Fruit fly (Drosophila melanogaster) whole organism, embryonic: ENCODE results near the gene Pis.

Source experiments
- Abd-B ChIP-seq: fragments of 200-800 bp; sonication (Bioruptor generic); optimal IDR thresholded peaks from 2 replicates; lab custom pipeline; 2018; ENCODE audit warnings: missing biosample characterization, mild to moderate bottlenecking, missing genetic modification characterization, moderate library complexity
- Antp ChIP-seq: fragments of 200-800 bp; sonication (Bioruptor generic); optimal IDR thresholded peaks from 3 replicates; lab custom pipeline; 2016; ENCODE audit warnings: missing biosample characterization, missing genetic modification characterization
- Atf6 ChIP-seq: fragments of 200-800 bp; sonication (Bioruptor generic); IDR thresholded peaks from 2 replicates; pipeline ENCODE4 v1.3.6; 2022; ENCODE audit warnings: missing biosample characterization, missing genetic modification characterization
- Bteb2 ChIP-seq: fragments of 200-800 bp; sonication (Bioruptor generic); optimal IDR thresholded peaks from 2 replicates; lab custom pipeline; 2016; ENCODE audit warnings: missing biosample characterization, missing genetic modification characterization
- CG10209 ChIP-seq: fragments of 200-800 bp; sonication (Bioruptor generic); optimal IDR thresholded peaks from 3 replicates; lab custom pipeline; 2017; ENCODE audit warnings: missing biosample characterization, mild to moderate bottlenecking, missing genetic modification characterization, missing genetic modification reagents
- CG10366 ChIP-seq: fragments of 200-800 bp; sonication (Bioruptor generic); IDR thresholded peaks from 2 replicates; pipeline ENCODE4 v1.3.6; 2022; ENCODE audit warnings: missing biosample characterization, missing genetic modification characterization
- CG10462 ChIP-seq: fragments of 200-800 bp; sonication (Bioruptor generic); optimal IDR thresholded peaks from 2 replicates; lab custom pipeline; 2016; ENCODE audit warnings: missing biosample characterization, missing genetic modification characterization
- CG11723 ChIP-seq: fragments of 200-800 bp; sonication (Bioruptor generic); optimal IDR thresholded peaks from 2 replicates; lab custom pipeline; 2017; ENCODE audit warnings: missing biosample characterization, mild to moderate bottlenecking, missing genetic modification characterization
- CG14667 ChIP-seq: fragments of 200-800 bp; sonication (Bioruptor generic); IDR thresholded peaks from 2 replicates; pipeline ENCODE4 v1.3.6; 2022; ENCODE audit warnings: missing biosample characterization, missing genetic modification characterization
- CG15514 ChIP-seq: fragments of 200-800 bp; sonication (Bioruptor generic); optimal IDR thresholded peaks from 3 replicates; lab custom pipeline; 2017; ENCODE audit warnings: missing biosample characterization, missing genetic modification characterization, mild to moderate bottlenecking, moderate library complexity, missing genetic modification reagents
- CG15696 ChIP-seq: fragments of 200-800 bp; sonication (Bioruptor generic); optimal IDR thresholded peaks from 2 replicates; lab custom pipeline; 2019; ENCODE audit warnings: missing biosample characterization, mild to moderate bottlenecking, missing genetic modification characterization, moderate library complexity
- CG17359 ChIP-seq: fragments of 200-800 bp; sonication (Bioruptor generic); optimal IDR thresholded peaks from 3 replicates; lab custom pipeline; 2018; ENCODE audit warnings: missing biosample characterization, mild to moderate bottlenecking, missing genetic modification characterization, moderate library complexity
- CG18262 ChIP-seq: fragments of 200-800 bp; optimal IDR thresholded peaks from 3 replicates; lab custom pipeline; 2019; ENCODE audit warnings: missing biosample characterization, mild to moderate bottlenecking, missing genetic modification characterization, moderate library complexity
- CG30403 ChIP-seq: fragments of 200-800 bp; sonication (Bioruptor generic); optimal IDR thresholded peaks from 3 replicates; lab custom pipeline; 2016; ENCODE audit warnings: missing biosample characterization, missing genetic modification characterization
- CG32532 ChIP-seq: fragments of 200-800 bp; sonication (Bioruptor generic); IDR thresholded peaks from 2 replicates; pipeline ENCODE4 v1.3.6; 2022; ENCODE audit warnings: missing biosample characterization, missing genetic modification characterization
- CG33213 ChIP-seq: fragments of 200-800 bp; sonication (Bioruptor generic); optimal IDR thresholded peaks from 3 replicates; lab custom pipeline; 2016; ENCODE audit warnings: missing biosample characterization, missing genetic modification characterization
- CG4404 ChIP-seq: fragments of 200-800 bp; sonication (Bioruptor generic); IDR thresholded peaks from 2 replicates; pipeline ENCODE4 v1.3.6; 2022; ENCODE audit warnings: missing biosample characterization, missing genetic modification characterization
- CG5180 ChIP-seq: fragments of 200-800 bp; sonication (Bioruptor generic); optimal IDR thresholded peaks from 3 replicates; lab custom pipeline; 2017; ENCODE audit warnings: missing biosample characterization, missing genetic modification characterization, mild to moderate bottlenecking, moderate library complexity, missing genetic modification reagents
- CG7963 ChIP-seq: fragments of 200-800 bp; sonication (Bioruptor generic); IDR thresholded peaks from 3 replicates; pipeline ENCODE4 v1.3.6; 2022; ENCODE audit warnings: missing biosample characterization, missing genetic modification characterization; ENCODE audit not compliant: partially characterized antibody
- CG9609 ChIP-seq: fragments of 200-800 bp; sonication (Bioruptor generic); optimal IDR thresholded peaks from 3 replicates; lab custom pipeline; 2016; ENCODE audit warnings: missing biosample characterization, missing genetic modification characterization
- Camta ChIP-seq: fragments of 200-800 bp; sonication (Bioruptor generic); optimal IDR thresholded peaks from 2 replicates; lab custom pipeline; 2016; ENCODE audit warnings: missing biosample characterization, missing genetic modification characterization
- D19B ChIP-seq: fragments of 200-800 bp; sonication (Bioruptor generic); optimal IDR thresholded peaks from 2 replicates; lab custom pipeline; 2017; ENCODE audit warnings: missing biosample characterization, mild to moderate bottlenecking, missing genetic modification characterization
- Dip2 ChIP-seq: fragments of 200-800 bp; sonication (Bioruptor generic); IDR thresholded peaks from 2 replicates; pipeline ENCODE4 v1.3.6; 2022; ENCODE audit warnings: missing biosample characterization, missing genetic modification characterization
- Dll ChIP-seq: fragments of 200-800 bp; sonication (Bioruptor generic); IDR thresholded peaks from 4 replicates; pipeline ENCODE4 v1.3.6; 2022; ENCODE audit warnings: missing biosample characterization, missing genetic modification characterization; ENCODE audit not compliant: partially characterized antibody
- Dref ChIP-seq: fragments of 200-800 bp; sonication (Bioruptor generic); IDR thresholded peaks from 2 replicates; pipeline ENCODE4 v1.3.6; 2022; ENCODE audit warnings: missing biosample characterization, missing genetic modification characterization
- Drgx ChIP-seq: fragments of 200-800 bp; sonication (Bioruptor generic); IDR thresholded peaks from 2 replicates; pipeline ENCODE4 v1.3.6; 2022; ENCODE audit warnings: missing biosample characterization, missing genetic modification characterization
- E2f2 ChIP-seq: fragments of 200-800 bp; sonication (Bioruptor generic); IDR thresholded peaks from 2 replicates; pipeline ENCODE4 v1.3.6; 2022; ENCODE audit warnings: missing biosample characterization, missing genetic modification characterization
- Hmr ChIP-seq: fragments of 200-800 bp; sonication (Bioruptor generic); optimal IDR thresholded peaks from 3 replicates; lab custom pipeline; 2017; ENCODE audit warnings: mild to moderate bottlenecking, missing biosample characterization, missing genetic modification reagents, missing genetic modification characterization
- NC2α ChIP-seq: fragments of 200-800 bp; sonication (Bioruptor generic); optimal IDR thresholded peaks from 2 replicates; lab custom pipeline; 2016; ENCODE audit warnings: missing biosample characterization, missing genetic modification characterization
- Optix ChIP-seq: fragments of 200-800 bp; sonication (Bioruptor generic); IDR thresholded peaks from 3 replicates; pipeline ENCODE4 v1.3.6; 2022; ENCODE audit warnings: missing biosample characterization, missing genetic modification characterization
- Poxn ChIP-seq: fragments of 200-800 bp; sonication (Bioruptor generic); IDR thresholded peaks from 2 replicates; pipeline ENCODE4 v1.3.6; 2022; ENCODE audit warnings: missing biosample characterization, missing genetic modification characterization
- Ptx1 ChIP-seq: fragments of 200-800 bp; sonication (Bioruptor generic); IDR thresholded peaks from 2 replicates; pipeline ENCODE4 v1.3.6; 2022; ENCODE audit warnings: missing biosample characterization, missing genetic modification characterization
- Rfx ChIP-seq: fragments of 200-800 bp; sonication (Bioruptor generic); IDR thresholded peaks from 2 replicates; pipeline ENCODE4 v1.3.6; 2022; ENCODE audit warnings: missing biosample characterization, missing genetic modification characterization
- Spps ChIP-seq: fragments of 200-800 bp; sonication (Bioruptor generic); optimal IDR thresholded peaks from 2 replicates; lab custom pipeline; 2018; ENCODE audit warnings: missing biosample characterization, mild to moderate bottlenecking, missing genetic modification characterization
- al ChIP-seq: fragments of 200-800 bp; sonication (Bioruptor generic); IDR thresholded peaks from 2 replicates; pipeline ENCODE4 v1.3.6; 2022; ENCODE audit warnings: missing biosample characterization, missing genetic modification characterization
- ap ChIP-seq: fragments of 200-800 bp; sonication (Bioruptor generic); IDR thresholded peaks from 2 replicates; pipeline ENCODE4 v1.3.6; 2022; ENCODE audit warnings: missing biosample characterization, missing genetic modification characterization
- bbx ChIP-seq: fragments of 200-800 bp; sonication (Bioruptor generic); IDR thresholded peaks from 2 replicates; pipeline ENCODE4 v1.3.6; 2022; ENCODE audit warnings: missing biosample characterization, missing genetic modification characterization; ENCODE audit not compliant: partially characterized antibody
- bcd ChIP-seq: fragments of 200-800 bp; sonication (Bioruptor generic); optimal IDR thresholded peaks from 2 replicates; lab custom pipeline; 2017; ENCODE audit warnings: missing biosample characterization, mild to moderate bottlenecking, missing genetic modification characterization
- dan ChIP-seq: fragments of 200-800 bp; sonication (Bioruptor generic); IDR thresholded peaks from 2 replicates; pipeline ENCODE4 v1.3.6; 2022; ENCODE audit warnings: missing biosample characterization, missing genetic modification characterization
- eve ChIP-seq, 2 experiments: fragments of >200 bp; optimal IDR thresholded peaks; 2 replicates each; lab custom pipeline; 2017; ENCODE audit warnings: missing biosample characterization in 2 of 2, missing genetic modification characterization in 2 of 2
- ewg ChIP-seq: fragments of 200-800 bp; sonication (Bioruptor generic); optimal IDR thresholded peaks from 3 replicates; lab custom pipeline; 2017; ENCODE audit warnings: mild to moderate bottlenecking, missing biosample characterization, missing genetic modification reagents, missing genetic modification characterization
- ham ChIP-seq: fragments of 200-800 bp; sonication (Bioruptor generic); IDR thresholded peaks from 2 replicates; pipeline ENCODE4 v1.3.6; 2022; ENCODE audit warnings: missing biosample characterization, missing genetic modification characterization
- hbn ChIP-seq: fragments of 200-800 bp; sonication (Bioruptor generic); IDR thresholded peaks from 2 replicates; pipeline ENCODE4 v1.3.6; 2022; ENCODE audit warnings: missing biosample characterization, missing genetic modification characterization; ENCODE audit not compliant: partially characterized antibody
- ind ChIP-seq: fragments of 200-800 bp; sonication (Bioruptor generic); optimal IDR thresholded peaks from 3 replicates; lab custom pipeline; 2016; ENCODE audit warnings: missing biosample characterization, missing genetic modification characterization
- jing ChIP-seq: fragments of 200-800 bp; sonication (Bioruptor generic); optimal IDR thresholded peaks from 2 replicates; lab custom pipeline; 2018; ENCODE audit warnings: missing biosample characterization, mild to moderate bottlenecking, missing genetic modification characterization
- sens-2 ChIP-seq: fragments of 200-800 bp; sonication (Bioruptor generic); IDR thresholded peaks from 2 replicates; pipeline ENCODE4 v1.3.6; 2022; ENCODE audit warnings: missing biosample characterization, missing genetic modification characterization
- sim ChIP-seq: fragments of 200-800 bp; sonication (Bioruptor generic); IDR thresholded peaks from 2 replicates; pipeline ENCODE4 v1.3.6; 2022; ENCODE audit warnings: missing biosample characterization, missing genetic modification characterization
- tll ChIP-seq, 2 experiments: fragments of 200-800 bp in 1 of 2; fragments of >200 bp in 1 of 2; sonication (Bioruptor generic) in 1 of 2; optimal IDR thresholded peaks; 2 replicates each; lab custom pipeline; 2017 to 2019; ENCODE audit warnings: missing biosample characterization in 2 of 2, missing genetic modification characterization in 2 of 2, mild to moderate bottlenecking in 1 of 2, moderate library complexity in 1 of 2
- toy ChIP-seq: fragments of 200-800 bp; sonication (Bioruptor generic); IDR thresholded peaks from 2 replicates; pipeline ENCODE4 v1.3.6; 2022; ENCODE audit warnings: missing biosample characterization, missing genetic modification characterization
- vfl ChIP-seq: fragments of 200-800 bp; sonication (Bioruptor generic); optimal IDR thresholded peaks from 2 replicates; lab custom pipeline; 2016; ENCODE audit warnings: missing biosample characterization, missing genetic modification characterization

Gene Pis

DNA sequence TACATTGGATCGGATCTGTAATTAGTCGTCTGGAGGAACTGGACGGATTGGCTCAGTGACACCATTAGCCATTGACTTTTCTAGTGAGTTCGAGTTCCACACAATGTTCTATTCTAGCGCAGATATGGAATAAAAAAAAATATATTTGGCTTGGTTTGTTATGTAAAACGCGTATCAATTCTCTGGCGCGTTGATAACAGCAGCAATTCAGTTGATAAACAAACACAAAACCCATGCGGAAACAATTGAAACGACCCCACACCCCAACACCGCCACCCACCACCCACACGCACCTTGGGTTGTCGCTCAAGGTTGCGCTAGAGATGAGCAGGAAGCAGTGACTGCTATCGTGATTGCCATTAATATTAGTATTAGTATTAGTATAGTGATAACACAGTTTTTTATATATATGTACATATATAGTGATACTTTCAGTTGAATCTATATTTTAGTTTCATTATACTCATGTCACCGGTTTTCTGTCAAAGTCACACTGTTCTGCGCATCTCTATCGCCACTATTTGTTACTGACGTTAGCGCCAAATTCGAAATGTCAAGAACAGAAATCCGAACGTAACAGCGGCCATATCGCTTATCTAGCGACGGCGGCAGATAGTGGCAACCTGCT is 5.9 kb downstream of the Pis start (continued):
- TF ChIP-seq CG14667 (GFP tag; lab: Robert Waterston, UW) (peak; percentile 89), CG5180 (GFP tag; lab: Kevin White, UChicago) (peak; percentile 79), CG30403 (GFP tag; lab: Kevin White, UChicago) (peak; percentile 95), Spps (peak; percentile 82), CG17359 (tag; lab: Kevin White, UChicago) (peak; percentile 94), CG18262 (peak; percentile 87), tll (GFP tag; optimal IDR thresholded peaks at IDR 0.05; lab: Kevin White, UChicago) (no peak), bcd (peak; percentile 95), Ptx1 (GFP tag; lab: Robert Waterston, UW) (peak; percentile 95), Drgx (peak; percentile 93), E2f2 (GFP tag; lab: Robert Waterston, UW) (peak; percentile 89), CG9609 (GFP tag; lab: Kevin White, UChicago) (no peak), jing (GFP tag; lab: Kevin White, UChicago) (peak; percentile 76), toy (GFP tag; lab: Robert Waterston, UW) (peak; percentile 77), D19B (GFP tag; lab: Kevin White, UChicago) (peak; percentile 84), ewg (GFP tag; lab: Kevin White, UChicago) (peak; percentile 80), Optix (peak; percentile 87), Bteb2 (GFP tag; lab: Kevin White, UChicago) (peak; percentile 25), CG4404 (peak; percentile 90), CG10366 (GFP tag; lab: Robert Waterston, UW) (peak; percentile 92), CG11723 (GFP tag; lab: Kevin White, UChicago) (peak; percentile 81), sens-2 (GFP tag; lab: Robert Waterston, UW) (peak; percentile 89), ap (GFP tag; lab: Robert Waterston, UW) (peak; percentile 93), Hmr (GFP tag; lab: Kevin White, UChicago) (peak; percentile 97), sim (peak; percentile 82), CG10462 (GFP tag; lab: Kevin White, UChicago) (peak; percentile 68), CG10209 (GFP tag; lab: Kevin White, UChicago) (peak; percentile 88), CG32532 (GFP tag; lab: Robert Waterston, UW) (peak; percentile 97), hbn (GFP tag; lab: Robert Waterston, UW) (no peak), Rfx (peak; percentile 97), Dip2 (GFP tag; lab: Robert Waterston, UW) (peak; percentile 62), bbx (GFP tag; lab: Robert Waterston, UW) (no peak), Abd-B (peak; percentile 89), Atf6 (GFP tag; lab: Robert Waterston, UW) (peak; percentile 96), CG15514 (GFP tag; lab: Kevin White, UChicago) (peak; percentile 94), CG33213 (peak; percentile 5), al (GFP tag; lab: Robert Waterston, UW) (peak; percentile 94), NC2α (GFP tag; lab: Kevin White, UChicago) (no peak), CG15696 (tag; lab: Kevin White, UChicago) (peak; percentile 84), ind (GFP tag; lab: Kevin White, UChicago) (peak; percentile 94), Dref (GFP tag; lab: Robert Waterston, UW) (peak; percentile 42), CG7963 (GFP tag; lab: Robert Waterston, UW) (no peak), Antp (peak; percentile 16), Camta (GFP tag; lab: Kevin White, UChicago) (no peak), vfl (GFP tag; lab: Kevin White, UChicago) (peak; percentile 77), dan (peak; percentile 75), ham (GFP tag; lab: Robert Waterston, UW) (peak; percentile 88), eve (GFP tag; optimal IDR thresholded peaks at IDR 0.05; lab: Kevin White, UChicago) (no peak), Poxn (GFP tag; lab: Robert Waterston, UW) (peak; percentile 69; the same call in 1 of the 2 replicates), Dll (GFP tag; lab: Robert Waterston, UW) (no peak; the same call in 3 of the 4 replicates)
